Fruit fly (Drosophila melanogaster) whole organism, prepupa: ENCODE results near the gene CG13282.

ENCODE experiments used
- Blimp-1 ChIP-seq: fragments of 200-800 bp; sonication (Bioruptor generic); optimal IDR thresholded peaks from 3 replicates; lab custom pipeline; 2017; ENCODE audit warnings: missing biosample characterization, missing genetic modification characterization, mild to moderate bottlenecking, moderate library complexity, missing genetic modification reagents
- CG10631 ChIP-seq: fragments of 200-800 bp; sonication (Bioruptor generic); optimal IDR thresholded peaks from 2 replicates; lab custom pipeline; 2016; ENCODE audit warnings: missing biosample characterization, missing genetic modification characterization
- CG11294 ChIP-seq: fragments of 200-800 bp; sonication (Bioruptor generic); IDR thresholded peaks from 2 replicates; pipeline ENCODE4 v1.3.6; 2022; ENCODE audit warnings: missing biosample characterization, missing genetic modification characterization
- CG11762 ChIP-seq: fragments of 200-800 bp; sonication (Bioruptor generic); optimal IDR thresholded peaks from 3 replicates; lab custom pipeline; 2016; ENCODE audit warnings: missing biosample characterization, missing genetic modification characterization; ENCODE audit not compliant: insufficient read depth
- CG11902 ChIP-seq: fragments of 200-800 bp; sonication (Bioruptor generic); optimal IDR thresholded peaks from 3 replicates; lab custom pipeline; 2016; ENCODE audit warnings: missing biosample characterization, missing genetic modification characterization
- CG1621 ChIP-seq: fragments of 200-800 bp; sonication (Bioruptor generic); optimal IDR thresholded peaks from 3 replicates; lab custom pipeline; 2018; ENCODE audit warnings: missing biosample characterization, mild to moderate bottlenecking, missing genetic modification characterization
- CG16779 ChIP-seq: fragments of 200-800 bp; sonication (Bioruptor generic); optimal IDR thresholded peaks from 3 replicates; lab custom pipeline; 2017; ENCODE audit warnings: missing biosample characterization, mild to moderate bottlenecking, missing genetic modification characterization
- CG32006 ChIP-seq: fragments of 200-800 bp; sonication (Bioruptor generic); optimal IDR thresholded peaks from 3 replicates; lab custom pipeline; 2017; ENCODE audit warnings: missing biosample characterization, mild to moderate bottlenecking, missing genetic modification characterization
- CG34406 ChIP-seq: fragments of 200-800 bp; sonication (Bioruptor generic); optimal IDR thresholded peaks from 3 replicates; lab custom pipeline; 2016; ENCODE audit warnings: missing biosample characterization, missing genetic modification characterization
- CG3919 ChIP-seq: fragments of 200-800 bp; sonication (Bioruptor generic); optimal IDR thresholded peaks from 3 replicates; lab custom pipeline; 2016; ENCODE audit warnings: missing biosample characterization, missing genetic modification characterization
- CG4318 ChIP-seq: fragments of 200-800 bp; sonication (Bioruptor generic); optimal IDR thresholded peaks from 3 replicates; lab custom pipeline; 2017; ENCODE audit warnings: missing biosample characterization, mild to moderate bottlenecking, missing genetic modification characterization
- CG6163 ChIP-seq: fragments of 200-800 bp; sonication (Bioruptor generic); IDR thresholded peaks from 3 replicates; pipeline ENCODE4 v1.3.6; 2022; ENCODE audit warnings: missing biosample characterization, missing genetic modification characterization
- CG6276 ChIP-seq: fragments of 200-800 bp; sonication (Bioruptor generic); optimal IDR thresholded peaks from 2 replicates; lab custom pipeline; 2017; ENCODE audit warnings: missing biosample characterization, mild to moderate bottlenecking, missing genetic modification characterization
- CG6808 ChIP-seq: fragments of 200-800 bp; sonication (Bioruptor generic); optimal IDR thresholded peaks from 3 replicates; lab custom pipeline; 2017; ENCODE audit warnings: missing biosample characterization, missing genetic modification characterization, mild to moderate bottlenecking, moderate library complexity, missing genetic modification reagents
- CG6854 ChIP-seq: fragments of 200-800 bp; sonication (Bioruptor generic); optimal IDR thresholded peaks from 2 replicates; lab custom pipeline; 2017; ENCODE audit warnings: missing biosample characterization, mild to moderate bottlenecking, missing genetic modification characterization
- CG7368 ChIP-seq: fragments of 200-800 bp; sonication (Bioruptor generic); optimal IDR thresholded peaks from 3 replicates; lab custom pipeline; 2016; ENCODE audit warnings: missing biosample characterization, missing genetic modification characterization
- CG8119 ChIP-seq: fragments of 200-800 bp; sonication (Bioruptor generic); IDR thresholded peaks from 3 replicates; pipeline ENCODE4 v1.3.6; 2022; ENCODE audit warnings: missing biosample characterization, missing genetic modification characterization
- CG8632 ChIP-seq: fragments of 200-800 bp; sonication (Bioruptor generic); optimal IDR thresholded peaks from 3 replicates; lab custom pipeline; 2016; ENCODE audit warnings: missing biosample characterization, missing genetic modification characterization
- CG9139 ChIP-seq: fragments of 200-800 bp; sonication (Bioruptor generic); optimal IDR thresholded peaks from 3 replicates; lab custom pipeline; 2017; ENCODE audit warnings: missing biosample characterization, mild to moderate bottlenecking, missing genetic modification characterization
- Eip75B ChIP-seq: fragments of 200-800 bp; sonication (Bioruptor generic); optimal IDR thresholded peaks from 3 replicates; lab custom pipeline; 2016; ENCODE audit warnings: missing biosample characterization, missing genetic modification characterization
- Eip78C ChIP-seq: fragments of 200-800 bp; sonication (Bioruptor generic); peaks from one replicate; lab custom pipeline; 2016; ENCODE audit warnings: missing biosample characterization, missing genetic modification characterization
- Eip93F ChIP-seq: fragments of 200-800 bp; sonication (Bioruptor generic); optimal IDR thresholded peaks from 2 replicates; lab custom pipeline; 2016; ENCODE audit warnings: missing biosample characterization, mild to moderate bottlenecking, missing genetic modification characterization
- Ets21C ChIP-seq: fragments of 200-800 bp; sonication (Bioruptor generic); optimal IDR thresholded peaks from 3 replicates; lab custom pipeline; 2016; ENCODE audit warnings: missing biosample characterization, missing genetic modification characterization
- Ets96B ChIP-seq: fragments of 200-800 bp; optimal IDR thresholded peaks from 2 replicates; lab custom pipeline; 2019; ENCODE audit warnings: missing biosample characterization, mild to moderate bottlenecking, missing genetic modification characterization, moderate library complexity
- Gug ChIP-seq: fragments of 200-800 bp; sonication (Bioruptor generic); IDR thresholded peaks from 2 replicates; pipeline ENCODE4 v1.3.6; 2022; ENCODE audit warnings: missing biosample characterization, missing genetic modification characterization
- Hr38 ChIP-seq: sonication (Bioruptor generic); optimal IDR thresholded peaks from 2 replicates; lab custom pipeline; 2016; ENCODE audit warnings: missing biosample characterization, missing genetic modification characterization
- Hr39 ChIP-seq: fragments of 200-800 bp; sonication (Bioruptor generic); optimal IDR thresholded peaks from 2 replicates; lab custom pipeline; 2016; ENCODE audit warnings: missing biosample characterization, missing genetic modification characterization
- Hr4 ChIP-seq: fragments of 200-800 bp; sonication (Bioruptor generic); optimal IDR thresholded peaks from 3 replicates; lab custom pipeline; 2016; ENCODE audit warnings: missing biosample characterization, missing genetic modification characterization
- Lpt ChIP-seq: fragments of 200-800 bp; sonication (Bioruptor generic); optimal IDR thresholded peaks from 3 replicates; lab custom pipeline; 2016; ENCODE audit warnings: missing biosample characterization, missing genetic modification characterization
- Met ChIP-seq: fragments of 200-800 bp; sonication (Bioruptor generic); optimal IDR thresholded peaks from 3 replicates; lab custom pipeline; 2016; ENCODE audit warnings: missing biosample characterization, missing genetic modification characterization
- OdsH ChIP-seq: fragments of 200-800 bp; sonication (Bioruptor generic); optimal IDR thresholded peaks from 3 replicates; lab custom pipeline; 2016; ENCODE audit warnings: missing biosample characterization, missing genetic modification characterization
- Sox102F ChIP-seq: fragments of 200-800 bp; sonication (Bioruptor generic); optimal IDR thresholded peaks from 2 replicates; lab custom pipeline; 2016; ENCODE audit warnings: missing biosample characterization, mild to moderate bottlenecking, missing genetic modification characterization
- Sox14 ChIP-seq: fragments of 200-800 bp; sonication (Bioruptor generic); optimal IDR thresholded peaks from 3 replicates; lab custom pipeline; 2016; ENCODE audit warnings: missing biosample characterization, missing genetic modification characterization
- Sox15 ChIP-seq: fragments of 200-800 bp; sonication (Bioruptor generic); optimal IDR thresholded peaks from 3 replicates; lab custom pipeline; 2016; ENCODE audit warnings: missing biosample characterization, missing genetic modification characterization
- achi ChIP-seq: fragments of 200-800 bp; sonication (Bioruptor generic); optimal IDR thresholded peaks from 3 replicates; lab custom pipeline; 2016; ENCODE audit warnings: missing biosample characterization, missing genetic modification characterization
- acj6 ChIP-seq: fragments of 200-800 bp; sonication (Bioruptor generic); optimal IDR thresholded peaks from 3 replicates; lab custom pipeline; 2016; ENCODE audit warnings: missing biosample characterization, missing genetic modification characterization
- dac ChIP-seq: fragments of 200-800 bp; sonication (Bioruptor generic); optimal IDR thresholded peaks from 2 replicates; lab custom pipeline; 2017; ENCODE audit warnings: missing biosample characterization, mild to moderate bottlenecking, missing genetic modification characterization
- eg ChIP-seq: fragments of 200-800 bp; sonication (Bioruptor generic); IDR thresholded peaks from 3 replicates; pipeline ENCODE4 v1.3.6; 2022; ENCODE audit warnings: missing biosample characterization, missing genetic modification characterization
- esn ChIP-seq: fragments of 200-800 bp; sonication (Bioruptor generic); optimal IDR thresholded peaks from 2 replicates; lab custom pipeline; 2016; ENCODE audit warnings: missing biosample characterization, mild to moderate bottlenecking, missing genetic modification characterization, moderate library complexity
- fd85E ChIP-seq: fragments of 200-800 bp; sonication (Bioruptor generic); optimal IDR thresholded peaks from 3 replicates; lab custom pipeline; 2016; ENCODE audit warnings: missing biosample characterization, missing genetic modification characterization
- fkh ChIP-seq: fragments of 200-800 bp; sonication (Bioruptor generic); optimal IDR thresholded peaks from 3 replicates; lab custom pipeline; 2017; ENCODE audit warnings: missing biosample characterization, mild to moderate bottlenecking, missing genetic modification characterization, moderate library complexity
- net ChIP-seq: fragments of 200-800 bp; sonication (Bioruptor generic); optimal IDR thresholded peaks from 3 replicates; lab custom pipeline; 2016; ENCODE audit warnings: missing biosample characterization, missing genetic modification characterization
- pdm3 ChIP-seq: fragments of 200-800 bp; sonication (Bioruptor generic); optimal IDR thresholded peaks from 3 replicates; lab custom pipeline; 2016; ENCODE audit warnings: missing biosample characterization, missing genetic modification characterization
- salr ChIP-seq, 2 experiments: fragments of 200-800 bp; sonication (Bioruptor generic); optimal IDR thresholded peaks; 3 replicates each; lab custom pipeline; 2016 to 2018; ENCODE audit warnings: missing biosample characterization in 2 of 2, missing genetic modification characterization in 2 of 2, mild to moderate bottlenecking in 1 of 2
- ss ChIP-seq, 2 experiments: fragments of 200-800 bp; sonication (Bioruptor generic); optimal IDR thresholded peaks; 2 replicates in 1 of 2; 3 replicates in 1 of 2; lab custom pipeline; 2017 to 2018; ENCODE audit warnings: mild to moderate bottlenecking in 2 of 2, missing biosample characterization in 2 of 2, missing genetic modification characterization in 2 of 2, moderate library complexity in 1 of 2
- svp ChIP-seq: fragments of 200-800 bp; sonication (Bioruptor generic); peaks from one replicate; lab custom pipeline; 2016; ENCODE audit warnings: missing biosample characterization, missing genetic modification characterization
- topi ChIP-seq: fragments of 200-800 bp; sonication (Bioruptor generic); optimal IDR thresholded peaks from 3 replicates; lab custom pipeline; 2016; ENCODE audit warnings: missing biosample characterization, missing genetic modification characterization
- vri ChIP-seq: fragments of 200-800 bp; sonication (Bioruptor generic); optimal IDR thresholded peaks from 3 replicates; lab custom pipeline; 2016; ENCODE audit warnings: missing biosample characterization, mild to moderate bottlenecking, missing genetic modification characterization

CG13282 gene

dm6 chr2L:16816750-16817087 is 17.6 kb downstream of the CG13282 start:
- peak; percentile 82 for TF ChIP-seq CG6854
- no peak for TF ChIP-seq CG10631 (GFP tag; lab: Kevin White, UChicago)
- peak; percentile 96 for TF ChIP-seq Blimp-1 (GFP tag; lab: Kevin White, UChicago)
- TF ChIP-seq CG11294 (GFP tag; lab: Robert Waterston, UW), result no peak
- TF ChIP-seq ss (GFP tag; optimal IDR thresholded peaks at IDR 0.05; lab: Kevin White, UChicago), result no peak
- TF ChIP-seq svp (GFP tag; lab: Kevin White, UChicago), result peak; percentile 73
- peak; percentile 25 for TF ChIP-seq fkh (GFP tag; lab: Kevin White, UChicago)

- peak; percentile 46 for TF ChIP-seq Eip93F (GFP tag; lab: Kevin White, UChicago)
- peak; percentile 43 for TF ChIP-seq Hr39 (GFP tag; lab: Kevin White, UChicago)
- TF ChIP-seq CG8632, result peak; percentile 32
- TF ChIP-seq Sox102F (GFP tag; lab: Kevin White, UChicago), result peak; percentile 68
- TF ChIP-seq eg, result 0 out of 3 replicates have a peak, but pooled peaks have one; percentile 56
- TF ChIP-seq OdsH (GFP tag; lab: Kevin White, UChicago), result peak; percentile 58
- TF ChIP-seq CG8119 (GFP tag; lab: Robert Waterston, UW), result no peak; the same call in 2 of the 3 replicates
- peak; percentile 53 for TF ChIP-seq Ets96B (tag; lab: Kevin White, UChicago)
- TF ChIP-seq vri (GFP tag; lab: Kevin White, UChicago), result peak; percentile 50
- TF ChIP-seq CG1621 (tag; lab: Kevin White, UChicago), result peak; percentile 38
- TF ChIP-seq salr (GFP tag; optimal IDR thresholded peaks at IDR 0.05; lab: Kevin White, UChicago), result peak in 1 of 2 experiments; percentile 44
- TF ChIP-seq achi (GFP tag; lab: Kevin White, UChicago), result peak; percentile 41
- no peak for TF ChIP-seq CG16779
- peak; percentile 58 for TF ChIP-seq Hr4 (GFP tag; lab: Kevin White, UChicago)
- peak; percentile 8 for TF ChIP-seq CG6808
- no peak for TF ChIP-seq CG34406 (GFP tag; lab: Kevin White, UChicago)
- TF ChIP-seq pdm3, result peak; percentile 57
- no peak for TF ChIP-seq Hr38 (GFP tag; lab: Kevin White, UChicago)
- peak; percentile 27 for TF ChIP-seq topi (GFP tag; lab: Kevin White, UChicago)
- TF ChIP-seq esn (GFP tag; lab: Kevin White, UChicago), result peak; percentile 74
- TF ChIP-seq CG11294 (GFP tag; lab: Robert Waterston, UW), result no peak; the same call in 1 of the 2 replicates
- TF ChIP-seq Gug, result peak; percentile 52
- peak; percentile 67 for TF ChIP-seq fkh (GFP tag; lab: Kevin White, UChicago)
- TF ChIP-seq Ets21C, result peak; percentile 52
- no peak for TF ChIP-seq CG7368 (GFP tag; lab: Kevin White, UChicago)
- TF ChIP-seq CG11902 (GFP tag; lab: Kevin White, UChicago), result peak; percentile 36
- TF ChIP-seq Eip78C (GFP tag; lab: Kevin White, UChicago), result peak; percentile 80
- no peak for TF ChIP-seq fd85E
- peak; percentile 17 for TF ChIP-seq CG6276 (GFP tag; lab: Kevin White, UChicago)
- no peak for TF ChIP-seq CG9139 (GFP tag; lab: Kevin White, UChicago)
- TF ChIP-seq acj6 (GFP tag; lab: Kevin White, UChicago), result peak; percentile 64
- peak; percentile 72 for TF ChIP-seq Eip75B
- peak; percentile 40 for TF ChIP-seq net (GFP tag; lab: Kevin White, UChicago)
- no peak for TF ChIP-seq dac (GFP tag; lab: Kevin White, UChicago)
- no peak for TF ChIP-seq Sox15 (GFP tag; lab: Kevin White, UChicago)
- peak; percentile 63 for TF ChIP-seq CG32006
- peak; percentile 89 for TF ChIP-seq svp (GFP tag; lab: Kevin White, UChicago)
- peak; percentile 59 for TF ChIP-seq CG10631 (GFP tag; lab: Kevin White, UChicago)
- peak; percentile 57 for TF ChIP-seq CG3919 (GFP tag; lab: Kevin White, UChicago)
- TF ChIP-seq Lpt (GFP tag; lab: Kevin White, UChicago), result peak; percentile 44
- no peak for TF ChIP-seq Blimp-1 (GFP tag; lab: Kevin White, UChicago)
- peak; percentile 90 for TF ChIP-seq Sox14 (GFP tag; lab: Kevin White, UChicago)
- TF ChIP-seq CG4318 (GFP tag; lab: Kevin White, UChicago), result peak; percentile 45
- TF ChIP-seq Met (GFP tag; lab: Kevin White, UChicago), result peak; percentile 74
- TF ChIP-seq CG11762, result peak; percentile 49
- TF ChIP-seq CG6163 (GFP tag; lab: Robert Waterston, UW), result peak; percentile 70; the same call in 2 of the 3 replicates
Measured at dm6 chr2L:16815989-16816749, 18.1 kb downstream of the CG13282 start, which contains the start of gene mdy. Gene mdy, plus strand, starts transcription at chr2L:16816660.
